Fruit fly (Drosophila melanogaster): ENCODE results near the gene nst.

The nst gene

dm6 chr3L:12484464-12484863 lies 45.5 kb downstream of the nst start:
- no peak for TF ChIP-seq EcR (GFP tag; optimal IDR thresholded peaks at IDR 0.05)
- no peak for TF ChIP-seq psq (optimal IDR thresholded peaks at IDR 0.05)
- TF ChIP-seq CG8478 (optimal IDR thresholded peaks at IDR 0.05) = no peak

DNA sequence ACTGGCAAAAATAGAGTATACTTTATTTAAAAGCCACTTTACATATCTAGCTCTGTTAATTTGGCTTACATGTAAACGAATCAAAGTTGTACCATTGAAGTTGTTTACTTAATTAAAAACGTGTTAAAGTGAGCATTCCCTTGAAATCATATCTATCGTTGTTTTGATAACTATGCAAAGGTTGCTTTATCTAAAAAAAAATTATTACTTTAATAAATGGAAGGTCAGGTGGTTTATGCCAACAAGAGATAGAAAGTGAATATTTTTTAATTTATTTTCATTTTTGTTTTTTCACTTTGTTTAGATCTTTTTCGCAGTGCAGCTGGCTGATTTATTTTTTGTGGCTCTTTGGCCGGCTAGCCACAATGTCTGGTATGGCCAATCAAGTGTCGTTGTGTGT lies 47.1 kb downstream of the nst start:
- TF ChIP-seq Dll (optimal IDR thresholded peaks at IDR 0.05) = no peak
- TF ChIP-seq psq (optimal IDR thresholded peaks at IDR 0.05) = no peak
- TF ChIP-seq CG8478 (optimal IDR thresholded peaks at IDR 0.05) = no peak
- no peak for TF ChIP-seq pan (optimal IDR thresholded peaks at IDR 0.05)
- no peak for TF ChIP-seq usp (GFP tag; optimal IDR thresholded peaks at IDR 0.05)
- no peak for TF ChIP-seq EcR (GFP tag; optimal IDR thresholded peaks at IDR 0.05)

DNA sequence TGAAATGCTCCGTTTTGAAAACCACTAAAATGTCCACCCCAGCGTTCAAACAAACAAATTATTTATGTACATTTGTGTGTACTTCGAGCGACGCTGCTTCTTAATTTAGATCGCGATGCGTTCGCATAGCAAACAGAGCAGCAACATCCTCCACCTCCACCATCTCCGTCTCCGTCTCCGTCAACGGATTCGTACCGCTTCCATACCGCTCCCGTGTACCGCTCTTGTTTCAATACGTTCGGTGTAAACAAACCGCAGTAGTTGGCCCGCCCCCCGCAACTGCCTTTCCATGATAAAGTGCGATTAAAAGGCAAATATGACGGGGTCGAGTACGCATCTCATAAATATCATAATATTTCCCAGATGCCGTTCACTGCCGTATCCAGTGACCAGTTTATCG lies 47.7 kb downstream of the nst start, which contains the start of gene CG33725:
CG33725 (plus strand) TSS at position 364 of the 400 bp plus-strand sequence.
- TF ChIP-seq EcR (GFP tag; optimal IDR thresholded peaks at IDR 0.05) = no peak
- TF ChIP-seq usp (GFP tag; optimal IDR thresholded peaks at IDR 0.05) = no peak
- no peak for TF ChIP-seq CG8478 (optimal IDR thresholded peaks at IDR 0.05)
- no peak for TF ChIP-seq psq (optimal IDR thresholded peaks at IDR 0.05)
- TF ChIP-seq Dll (optimal IDR thresholded peaks at IDR 0.05) = no peak
- no peak for TF ChIP-seq pan (optimal IDR thresholded peaks at IDR 0.05)

dm6 chr3L:12478229-12478628 lies 51.7 kb downstream of the nst start:
- TF ChIP-seq Dll (optimal IDR thresholded peaks at IDR 0.05) (no peak), CG8478 (optimal IDR thresholded peaks at IDR 0.05) (no peak), pan (optimal IDR thresholded peaks at IDR 0.05) (no peak), psq (optimal IDR thresholded peaks at IDR 0.05) (no peak), usp (GFP tag; optimal IDR thresholded peaks at IDR 0.05) (no peak), EcR (GFP tag; optimal IDR thresholded peaks at IDR 0.05) (no peak)

Data from whole organism.